Worm (Caenorhabditis elegans) whole organism, L1 larva: ENCODE results near the gene nlp-11.

Experiments
- C04F5.9 ChIP-seq: sonication (generic microtip); optimal IDR thresholded peaks from 2 replicates; lab custom pipeline; 2016; ENCODE audit warnings: missing genetic modification characterization, missing compliant biosample characterization
- C16A3.4 ChIP-seq: fragments of 150-350 bp; optimal IDR thresholded peaks from 2 replicates; lab custom pipeline; 2014; ENCODE audit warnings: missing biosample characterization, missing genetic modification characterization
- C34B4.2 ChIP-seq: sonication (generic microtip); optimal IDR thresholded peaks from 2 replicates; lab custom pipeline; 2017; ENCODE audit warnings: mild to moderate bottlenecking, missing genetic modification characterization, missing compliant biosample characterization
- F16B12.6 ChIP-seq: fragments of 150-350 bp; optimal IDR thresholded peaks from 2 replicates; lab custom pipeline; 2014; ENCODE audit warnings: missing biosample characterization, missing genetic modification characterization
- Y116A8C.19 ChIP-seq: sonication (generic microtip); optimal IDR thresholded peaks from 2 replicates; lab custom pipeline; 2016; ENCODE audit warnings: missing compliant biosample characterization, missing genetic modification characterization, borderline replicate concordance
- ama-1 ChIP-seq: fragments of 150-350 bp; optimal IDR thresholded peaks from 2 replicates; lab custom pipeline; 2014
- blmp-1 ChIP-seq: fragments of 150-350 bp; optimal IDR thresholded peaks from 2 replicates; lab custom pipeline; 2014; ENCODE audit warnings: missing biosample characterization, missing genetic modification characterization
- ceh-90 ChIP-seq: sonication (generic microtip); optimal IDR thresholded peaks from 2 replicates; lab custom pipeline; 2016; ENCODE audit warnings: missing genetic modification characterization, missing compliant biosample characterization
- ces-1 ChIP-seq: fragments of 150-350 bp; optimal IDR thresholded peaks from 2 replicates; lab custom pipeline; 2014; ENCODE audit warnings: missing biosample characterization, missing genetic modification reagents, missing genetic modification characterization
- egl-13 ChIP-seq: sonication (generic microtip); optimal IDR thresholded peaks from 2 replicates; lab custom pipeline; 2016; ENCODE audit warnings: missing genotype, missing genetic modification reagents, missing genetic modification characterization, missing compliant biosample characterization
- egl-27 ChIP-seq, 2 experiments: fragments of 150-350 bp in 1 of 2; sonication (generic microtip); optimal IDR thresholded peaks; 3 replicates each; lab custom pipeline; 2017 to 2018; ENCODE audit warnings: missing biosample characterization in 2 of 2, missing genetic modification characterization in 2 of 2, missing genetic modification reagents in 2 of 2
- elt-2 ChIP-seq: sonication (generic microtip); optimal IDR thresholded peaks from 2 replicates; lab custom pipeline; 2016; ENCODE audit warnings: missing genetic modification characterization, mild to moderate bottlenecking, inconsistent platforms, missing compliant biosample characterization, missing genetic modification reagents
- elt-3 ChIP-seq, 6 experiments: fragments of 150-350 bp in 1 of 6; sonication (generic microtip); optimal IDR thresholded peaks; 2 replicates each; lab custom pipeline; 2017 to 2018; ENCODE audit warnings: missing biosample characterization in 6 of 6, missing genetic modification characterization in 6 of 6, inconsistent platforms in 1 of 6
- ets-5 ChIP-seq: fragments of 200-800 bp; sonication (Bioruptor generic); IDR thresholded peaks from 2 replicates; pipeline ENCODE4 v1.3.6; 2022; ENCODE audit warnings: missing genetic modification characterization, missing compliant biosample characterization
- fkh-10 ChIP-seq: sonication (generic microtip); optimal IDR thresholded peaks from 2 replicates; lab custom pipeline; 2017; ENCODE audit warnings: missing biosample characterization, missing genetic modification reagents, missing genetic modification characterization
- fkh-4 ChIP-seq: sonication (generic microtip); optimal IDR thresholded peaks from 2 replicates; lab custom pipeline; 2016; ENCODE audit warnings: missing compliant biosample characterization, missing genetic modification characterization, borderline replicate concordance
- fkh-8 ChIP-seq: sonication (generic microtip); optimal IDR thresholded peaks from 2 replicates; lab custom pipeline; 2016; ENCODE audit warnings: mild to moderate bottlenecking, missing genetic modification characterization, missing compliant biosample characterization
- grh-1 ChIP-seq: fragments of 200-800 bp; sonication (Bioruptor generic); IDR thresholded peaks from 2 replicates; pipeline ENCODE4 v1.3.6; 2022; ENCODE audit warnings: missing genetic modification reagents, missing genetic modification characterization, missing compliant biosample characterization
- hpl-2 ChIP-seq: fragments of 150-350 bp; optimal IDR thresholded peaks from 2 replicates; lab custom pipeline; 2014; ENCODE audit warnings: missing biosample characterization, missing genetic modification reagents, missing genetic modification characterization
- lin-13 ChIP-seq: fragments of 150-350 bp; optimal IDR thresholded peaks from 2 replicates; lab custom pipeline; 2014; ENCODE audit warnings: missing biosample characterization, missing genetic modification reagents, missing genetic modification characterization
- lin-14 ChIP-seq: fragments of 200-800 bp; sonication (Bioruptor generic); optimal IDR thresholded peaks from 2 replicates; lab custom pipeline; 2018; ENCODE audit warnings: mild to moderate bottlenecking, missing genetic modification characterization, moderate library complexity, missing compliant biosample characterization
- lin-15B ChIP-seq: fragments of 150-350 bp; sonication (generic microtip); optimal IDR thresholded peaks from 3 replicates; lab custom pipeline; 2014; ENCODE audit warnings: missing biosample characterization, missing genetic modification characterization
- lin-35 ChIP-seq, 2 experiments: fragments of 150-350 bp; optimal IDR thresholded peaks; 2 replicates each; lab custom pipeline; 2014; ENCODE audit warnings: missing biosample characterization in 2 of 2, missing genetic modification characterization in 2 of 2, missing genetic modification reagents in 2 of 2
- mdl-1 ChIP-seq, 2 experiments: fragments of 150-350 bp; optimal IDR thresholded peaks; 2 replicates each; lab custom pipeline; 2014 to 2017; ENCODE audit warnings: missing biosample characterization in 2 of 2, missing genetic modification characterization in 2 of 2, inconsistent platforms in 1 of 2
- mef-2 ChIP-seq: fragments of 150-350 bp; optimal IDR thresholded peaks from 2 replicates; lab custom pipeline; 2014; ENCODE audit warnings: missing biosample characterization, missing genetic modification characterization
- nhr-12 ChIP-seq: sonication (generic microtip); optimal IDR thresholded peaks from 2 replicates; lab custom pipeline; 2017; ENCODE audit warnings: missing biosample characterization, missing genetic modification characterization
- nhr-19 ChIP-seq: fragments of 200-800 bp; sonication (Bioruptor generic); conservative IDR thresholded peaks from 2 replicates; pipeline ENCODE4 v1.3.6; 2022; ENCODE audit warnings: missing genetic modification characterization, missing compliant biosample characterization
- nhr-20 ChIP-seq: sonication (generic microtip); optimal IDR thresholded peaks from 2 replicates; lab custom pipeline; 2016; ENCODE audit warnings: mild to moderate bottlenecking, missing genetic modification characterization, missing compliant biosample characterization
- nhr-237 ChIP-seq: fragments of 150-350 bp; optimal IDR thresholded peaks from 2 replicates; lab custom pipeline; 2014; ENCODE audit warnings: missing biosample characterization, missing genetic modification characterization
- nhr-28 ChIP-seq: fragments of 150-350 bp; optimal IDR thresholded peaks from 2 replicates; lab custom pipeline; 2014; ENCODE audit warnings: missing biosample characterization, missing genetic modification characterization
- nhr-76 ChIP-seq: sonication (generic microtip); optimal IDR thresholded peaks from 2 replicates; lab custom pipeline; 2017; ENCODE audit warnings: missing biosample characterization, missing genetic modification characterization
- nhr-77 ChIP-seq: fragments of 150-350 bp; optimal IDR thresholded peaks from 2 replicates; lab custom pipeline; 2014; ENCODE audit warnings: missing biosample characterization, missing genetic modification characterization
- nhr-90 ChIP-seq: sonication (generic microtip); optimal IDR thresholded peaks from 2 replicates; lab custom pipeline; 2016; ENCODE audit warnings: mild to moderate bottlenecking, missing genetic modification characterization, missing compliant biosample characterization; ENCODE audit not compliant: poor library complexity
- pax-3 ChIP-seq: fragments of 200-800 bp; sonication (Bioruptor generic); optimal IDR thresholded peaks from 2 replicates; lab custom pipeline; 2018; ENCODE audit warnings: mild to moderate bottlenecking, missing genetic modification characterization, moderate library complexity, missing compliant biosample characterization
- pqm-1 ChIP-seq: sonication (generic microtip); optimal IDR thresholded peaks from 3 replicates; lab custom pipeline; 2017; ENCODE audit warnings: missing biosample characterization, missing genetic modification characterization
- tlp-1 ChIP-seq: fragments of 150-350 bp; optimal IDR thresholded peaks from 2 replicates; lab custom pipeline; 2014; ENCODE audit warnings: missing biosample characterization, missing genetic modification characterization
- unc-130 ChIP-seq: fragments of 150-350 bp; optimal IDR thresholded peaks from 2 replicates; lab custom pipeline; 2017; ENCODE audit warnings: missing biosample characterization, missing genetic modification characterization, inconsistent platforms
- unc-30 ChIP-seq: sonication (generic microtip); optimal IDR thresholded peaks from 2 replicates; lab custom pipeline; 2017; ENCODE audit warnings: missing biosample characterization, missing genetic modification characterization
- unc-86 ChIP-seq: sonication (generic microtip); optimal IDR thresholded peaks from 2 replicates; lab custom pipeline; 2016; ENCODE audit warnings: missing genetic modification characterization, missing compliant biosample characterization
- unc-98 ChIP-seq: fragments of 200-800 bp; sonication (Bioruptor generic); IDR thresholded peaks from 2 replicates; pipeline ENCODE4 v1.3.6; 2022; ENCODE audit warnings: missing genetic modification characterization, missing compliant biosample characterization
- vab-15 ChIP-seq: sonication (generic microtip); optimal IDR thresholded peaks from 2 replicates; lab custom pipeline; 2017; ENCODE audit warnings: missing genotype, mild to moderate bottlenecking, missing genetic modification characterization, missing compliant biosample characterization
- xbp-1 ChIP-seq: sonication (generic microtip); optimal IDR thresholded peaks from 2 replicates; lab custom pipeline; 2016; ENCODE audit warnings: missing genetic modification characterization, missing compliant biosample characterization
- zag-1 ChIP-seq: fragments of 150-350 bp; optimal IDR thresholded peaks from 2 replicates; lab custom pipeline; 2014; ENCODE audit warnings: missing biosample characterization, missing genetic modification characterization
- ztf-4 ChIP-seq: fragments of 150-350 bp; optimal IDR thresholded peaks from 2 replicates; lab custom pipeline; 2014; ENCODE audit warnings: missing biosample characterization, missing genetic modification characterization

nlp-11 gene

DNA sequence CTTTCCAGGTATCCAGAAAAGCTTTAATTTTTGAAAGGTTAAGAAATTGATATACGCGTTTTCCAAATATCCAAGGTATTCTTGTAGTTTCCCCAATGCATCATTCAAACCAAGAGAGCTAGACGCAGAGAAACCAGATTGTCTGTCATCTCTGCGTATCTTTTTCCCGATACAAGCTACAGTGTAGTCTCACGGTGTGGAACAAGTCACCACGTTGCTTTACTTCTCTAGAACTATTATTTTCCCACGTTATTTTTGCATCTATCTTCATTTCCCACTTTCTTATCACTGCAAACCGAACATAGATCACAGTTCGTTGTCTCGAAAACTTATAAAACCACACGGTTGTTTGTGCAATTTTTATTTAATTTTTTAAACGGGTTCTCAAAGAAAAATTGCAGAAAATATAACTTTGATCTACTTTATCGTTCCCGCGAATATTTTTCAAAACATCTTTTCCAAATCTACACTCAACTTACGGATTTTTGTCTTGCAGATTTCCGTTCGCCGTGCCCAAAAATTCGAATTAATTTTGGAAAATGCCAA is 35.5 kb downstream of the nlp-11 start, which contains the start of gene gstk-1 (continued):
- 0 out of 2 replicates have a peak, but pooled peaks have one; percentile 13 for TF ChIP-seq nhr-19
- TF ChIP-seq unc-30 = no peak
- TF ChIP-seq unc-130 (tag; lab: Kevin White, UChicago) = no peak
- TF ChIP-seq ces-1 = no peak
- TF ChIP-seq Y116A8C.19 (tag; lab: Kevin White, UChicago) = no peak
- no peak for TF ChIP-seq ceh-90
- TF ChIP-seq nhr-20 (tag; lab: Kevin White, UChicago) = peak; percentile 94
- TF ChIP-seq ets-5 (GFP tag; lab: Robert Waterston, UW) = no peak
- peak; percentile 10 for TF ChIP-seq lin-14 (GFP tag; lab: Kevin White, UChicago)
- no peak for TF ChIP-seq ama-1 (lab: Kevin White, UChicago)
- TF ChIP-seq C16A3.4 = peak; percentile 11
- TF ChIP-seq C04F5.9 (tag; lab: Kevin White, UChicago) = no peak
- peak in 1 of 2 experiments; percentile 70 for TF ChIP-seq lin-35 (GFP tag; optimal IDR thresholded peaks at IDR 0.05; lab: Kevin White, UChicago)
- TF ChIP-seq fkh-8 (tag; lab: Kevin White, UChicago) = no peak
- no peak for TF ChIP-seq nhr-28
- no peak for TF ChIP-seq egl-13 (tag; lab: Kevin White, UChicago)
- TF ChIP-seq C34B4.2 (tag; lab: Kevin White, UChicago) = no peak
- peak; percentile 68 for TF ChIP-seq elt-2 (tag; lab: Kevin White, UChicago)
- no peak for TF ChIP-seq fkh-10 (GFP tag; lab: Kevin White, UChicago)
- no peak for TF ChIP-seq vab-15 (tag; lab: Kevin White, UChicago)
- TF ChIP-seq pax-3 (tag; lab: Kevin White, UChicago) = no peak
- no peak for TF ChIP-seq nhr-77 (tag; lab: Kevin White, UChicago)
- TF ChIP-seq nhr-12 (tag; lab: Kevin White, UChicago) = no peak
- TF ChIP-seq nhr-90 (tag; lab: Kevin White, UChicago) = peak; percentile 61
- TF ChIP-seq elt-3 (tag; optimal IDR thresholded peaks at IDR 0.05; lab: Kevin White, UChicago) = peak in 2 of 6 experiments; percentile 44 to 67

ce11 chrII:9655530-9656139 is 36.1 kb downstream of the nlp-11 start, which contains the start of gene ZK1307.1:
TSS of gene ZK1307.1 (minus strand) at chrII:9655580.
- TF ChIP-seq elt-2 (tag; lab: Kevin White, UChicago) = peak; percentile 32
- TF ChIP-seq nhr-76 = no peak
- no peak for TF ChIP-seq mdl-1 (tag; optimal IDR thresholded peaks at IDR 0.05; lab: Kevin White, UChicago)
- no peak for TF ChIP-seq F16B12.6 (tag; lab: Kevin White, UChicago)
- no peak for TF ChIP-seq pqm-1 (tag; lab: Kevin White, UChicago)
- no peak for TF ChIP-seq ztf-4 (tag; lab: Kevin White, UChicago)
- no peak for TF ChIP-seq grh-1
- TF ChIP-seq egl-13 (tag; lab: Kevin White, UChicago) = no peak
- no peak for TF ChIP-seq C16A3.4
- TF ChIP-seq fkh-4 (tag; lab: Kevin White, UChicago) = no peak
- TF ChIP-seq nhr-77 (tag; lab: Kevin White, UChicago) = no peak
- TF ChIP-seq blmp-1 (tag; lab: Kevin White, UChicago) = peak; percentile 23
- TF ChIP-seq, all 84 proteins: peak for 2

DNA sequence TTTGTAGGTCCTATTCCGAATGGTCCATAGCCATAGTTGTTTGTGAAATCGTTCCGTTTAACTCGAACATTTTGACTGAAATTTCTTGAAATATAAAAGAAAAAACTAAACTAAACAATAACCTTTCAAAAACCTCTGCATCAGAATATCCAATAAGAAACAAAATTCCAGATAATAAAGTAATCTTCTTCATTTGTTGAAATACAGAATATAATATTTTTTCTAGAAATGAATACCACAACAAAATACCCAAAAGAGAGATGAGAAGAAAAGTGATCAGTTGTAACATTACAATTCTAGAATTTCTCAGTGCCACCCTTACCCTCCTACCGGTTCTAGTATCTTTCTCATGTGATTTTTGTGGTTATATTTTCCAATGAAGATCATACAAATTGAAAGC is 38.1 kb downstream of the nlp-11 start, which contains the start of gene ZK1307.2:
Gene ZK1307.2, minus strand, starts transcription at position 274 of the 400 bp plus-strand sequence.
- TF ChIP-seq Y116A8C.19 (tag; lab: Kevin White, UChicago) = no peak

- no peak for TF ChIP-seq vab-15 (tag; lab: Kevin White, UChicago)
- TF ChIP-seq unc-30 = no peak
- no peak for TF ChIP-seq nhr-12 (tag; lab: Kevin White, UChicago)
- TF ChIP-seq xbp-1 (tag; lab: Kevin White, UChicago) = no peak
- no peak for TF ChIP-seq hpl-2 (GFP tag; lab: Kevin White, UChicago)
- TF ChIP-seq nhr-237 (tag; lab: Kevin White, UChicago) = no peak
- no peak for TF ChIP-seq mef-2
- TF ChIP-seq unc-86 (tag; lab: Kevin White, UChicago) = no peak
- TF ChIP-seq egl-27 (tag; optimal IDR thresholded peaks at IDR 0.05; lab: Kevin White, UChicago) = no peak
- TF ChIP-seq tlp-1 = no peak
- TF ChIP-seq lin-15B (tag; lab: Kevin White, UChicago) = no peak
- no peak for TF ChIP-seq elt-3 (tag; optimal IDR thresholded peaks at IDR 0.05; lab: Kevin White, UChicago)
- TF ChIP-seq unc-98 = no peak
- no peak for TF ChIP-seq zag-1 (tag; lab: Kevin White, UChicago)
- no peak for TF ChIP-seq lin-13 (GFP tag; lab: Kevin White, UChicago)
- no peak for TF ChIP-seq nhr-19
Observed at ce11 chrII:9652919-9653318, 38.8 kb downstream of the nlp-11 start, which contains the start of gene ZK1307.3. TSS of gene ZK1307.3 (minus strand) at chrII:9653019.
